4 worm cellular contexts compared by ENCODE assay signal in the genomic region with DNA sequence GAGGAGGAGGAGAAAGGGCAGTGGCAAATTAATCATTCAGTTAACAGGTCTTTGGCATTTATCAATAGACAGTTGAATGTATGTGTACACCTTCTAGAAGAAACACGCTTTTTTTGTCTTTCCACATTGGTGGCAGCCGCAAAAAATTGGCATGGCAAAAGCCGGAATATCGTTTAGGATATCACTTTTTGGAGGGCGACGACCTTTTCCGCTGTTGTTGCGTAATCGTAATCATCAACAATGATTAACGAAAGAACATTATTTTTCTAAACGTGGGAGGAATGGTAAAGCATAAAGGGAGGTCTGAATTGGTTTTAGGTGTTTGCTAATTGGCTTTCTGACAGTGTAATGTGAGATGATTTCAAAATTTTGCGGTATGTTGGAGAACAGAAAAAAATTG.
TF ChIP-seq lines count a peak whose summit lies in the region.

No protein-coding gene starts in this region.

TF ChIP-seq in whole organism, L2 larva, 48 proteins besides CTCF, POLR2A, EP300 and RAD21:
- TF ChIP-seq mab-5 (tag; optimal IDR thresholded peaks at IDR 0.05; lab: Kevin White, UChicago) (no peak), ztf-11 (tag; optimal IDR thresholded peaks at IDR 0.05; lab: Kevin White, UChicago) (no peak), nhr-21 (tag; optimal IDR thresholded peaks at IDR 0.05; lab: Kevin White, UChicago) (peak; percentile 1), unc-39 (tag; optimal IDR thresholded peaks at IDR 0.05; lab: Kevin White, UChicago) (no peak)
TF ChIP-seq in whole organism, L2 larva: peak in this region for 1.

TF ChIP-seq in whole organism, L3 larva, 47 proteins besides CTCF, POLR2A, EP300 and RAD21:
- TF ChIP-seq snpc-4 (tag; optimal IDR thresholded peaks at IDR 0.05; lab: Kevin White, UChicago) (no peak), nhr-43 (tag; optimal IDR thresholded peaks at IDR 0.05; lab: Kevin White, UChicago; ENCODE audit: poor library complexity, severe bottlenecking) (peak; percentile 66), nhr-25 (tag; optimal IDR thresholded peaks at IDR 0.05; lab: Kevin White, UChicago) (peak; percentile 74), zag-1 (tag; optimal IDR thresholded peaks at IDR 0.05; lab: Kevin White, UChicago) (no peak), nfya-1 (tag; optimal IDR thresholded peaks at IDR 0.05; lab: Kevin White, UChicago; ENCODE audit: insufficient read depth) (peak; percentile 9)

TF ChIP-seq in whole organism, L4 larva, 104 proteins besides CTCF, POLR2A, EP300 and RAD21:
- no peak for TF ChIP-seq madf-5 (GFP tag; IDR thresholded peaks at IDR 0.05; lab: Robert Waterston, UW)
- TF ChIP-seq aly-2 (tag; optimal IDR thresholded peaks at IDR 0.05; lab: Kevin White, UChicago), result no peak
- TF ChIP-seq Y75B8A.6 (GFP tag; IDR thresholded peaks at IDR 0.05; lab: Robert Waterston, UW), result no peak
- TF ChIP-seq zfp-3 (GFP tag; conservative IDR thresholded peaks at IDR 0.05; lab: Robert Waterston, UW), result no peak
- TF ChIP-seq mdt-29 (GFP tag; IDR thresholded peaks at IDR 0.05; lab: Robert Waterston, UW), result no peak
- no peak for TF ChIP-seq ZK337.2 (GFP tag; IDR thresholded peaks at IDR 0.05; lab: Robert Waterston, UW)
- TF ChIP-seq ceh-32 (tag; optimal IDR thresholded peaks at IDR 0.05; lab: Kevin White, UChicago; ENCODE audit: poor library complexity), result no peak
- no peak for TF ChIP-seq fos-1 (tag; optimal IDR thresholded peaks at IDR 0.05; lab: Kevin White, UChicago)
- TF ChIP-seq hlh-11 (tag; optimal IDR thresholded peaks at IDR 0.05; lab: Kevin White, UChicago), result peak; percentile 22
- TF ChIP-seq F44E2.7 (GFP tag; IDR thresholded peaks at IDR 0.05; lab: Robert Waterston, UW), result no peak
- TF ChIP-seq pqm-1 (tag; optimal IDR thresholded peaks at IDR 0.05; lab: Kevin White, UChicago), result no peak
- TF ChIP-seq hif-1 (tag; optimal IDR thresholded peaks at IDR 0.05; lab: Kevin White, UChicago), result peak in 1 of 2 experiments; percentile 22
- no peak for TF ChIP-seq dve-1 (tag; optimal IDR thresholded peaks at IDR 0.05; lab: Kevin White, UChicago; ENCODE audit: insufficient read depth)
- TF ChIP-seq aha-1 (tag; lab: Kevin White, UChicago), result no peak
- TF ChIP-seq nhr-6 (tag; optimal IDR thresholded peaks at IDR 0.05; lab: Kevin White, UChicago), result no peak
- no peak for TF ChIP-seq R02D3.7 (tag; optimal IDR thresholded peaks at IDR 0.05; lab: Kevin White, UChicago)
- no peak for TF ChIP-seq ceh-20 (GFP tag; IDR thresholded peaks at IDR 0.05; lab: Robert Waterston, UW)
- TF ChIP-seq unc-62 (GFP tag; optimal IDR thresholded peaks at IDR 0.05 in 1 of 2; lab: Kevin White, UChicago), result peak in 1 of 2 experiments; percentile 67
- no peak for TF ChIP-seq unc-62 (tag; optimal IDR thresholded peaks at IDR 0.05; lab: Kevin White, UChicago)
- TF ChIP-seq mxl-3 (GFP tag; optimal IDR thresholded peaks at IDR 0.05; lab: Kevin White, UChicago), result peak; percentile 35
- no peak for TF ChIP-seq jun-1 (tag; optimal IDR thresholded peaks at IDR 0.05; lab: Kevin White, UChicago)
- no peak for TF ChIP-seq daf-19 (GFP tag; conservative IDR thresholded peaks at IDR 0.05; lab: Robert Waterston, UW)
- no peak for TF ChIP-seq snpc-1.2 (GFP tag; IDR thresholded peaks at IDR 0.05; lab: Robert Waterston, UW)
- TF ChIP-seq attf-4 (tag; optimal IDR thresholded peaks at IDR 0.05; lab: Kevin White, UChicago), result no peak
- TF ChIP-seq nhr-28 (tag; optimal IDR thresholded peaks at IDR 0.05; lab: Kevin White, UChicago), result peak; percentile 0
- TF ChIP-seq zfp-2 (tag; optimal IDR thresholded peaks at IDR 0.05; lab: Kevin White, UChicago), result no peak

TF ChIP-seq in whole organism, mixed stage, embryonic, 35 proteins besides CTCF, POLR2A, EP300 and RAD21:
- TF ChIP-seq zip-8 (tag; optimal IDR thresholded peaks at IDR 0.05; lab: Kevin White, UChicago), result peak; percentile 67
- TF ChIP-seq ham-2 (GFP tag; optimal IDR thresholded peaks at IDR 0.05; lab: Kevin White, UChicago), result no peak
- TF ChIP-seq ceh-39 (tag; optimal IDR thresholded peaks at IDR 0.05; lab: Kevin White, UChicago), result no peak
- no peak for TF ChIP-seq mab-5 (tag; optimal IDR thresholded peaks at IDR 0.05; lab: Kevin White, UChicago)
- TF ChIP-seq mep-1 (tag; optimal IDR thresholded peaks at IDR 0.05; lab: Kevin White, UChicago), result no peak
- TF ChIP-seq ceh-83 (GFP tag; optimal IDR thresholded peaks at IDR 0.05; lab: Kevin White, UChicago), result no peak
- no peak for TF ChIP-seq nhr-12 (tag; optimal IDR thresholded peaks at IDR 0.05; lab: Kevin White, UChicago)
- no peak for TF ChIP-seq sem-2 (GFP tag; optimal IDR thresholded peaks at IDR 0.05; lab: Kevin White, UChicago)
- TF ChIP-seq mls-2 (tag; optimal IDR thresholded peaks at IDR 0.05; lab: Kevin White, UChicago), result no peak
